Worm (Caenorhabditis elegans) whole organism, L4 larva: Measurements from ENCODE around the gene irld-42.

Experiments used
- F10B5.3 ChIP-seq: sonication (generic microtip); optimal IDR thresholded peaks from 2 replicates; lab custom pipeline; 2016; ENCODE audit warnings: mild to moderate bottlenecking, missing genetic modification characterization, missing compliant biosample characterization
- Y5F2A.4 ChIP-seq: fragments of 200-800 bp; sonication (Bioruptor generic); optimal IDR thresholded peaks from 2 replicates; lab custom pipeline; 2018; ENCODE audit warnings: mild to moderate bottlenecking, missing genetic modification characterization, missing compliant biosample characterization
- Y75B8A.6 ChIP-seq: fragments of 200-800 bp; sonication (Bioruptor generic); IDR thresholded peaks from 2 replicates; pipeline ENCODE4 v1.3.6; 2022; ENCODE audit warnings: missing genetic modification reagents, missing genetic modification characterization, missing compliant biosample characterization
- aha-1 ChIP-seq: fragments of 150-350 bp; peaks from one replicate; lab custom pipeline; 2014; ENCODE audit warnings: missing biosample characterization, missing genetic modification characterization
- ama-1 ChIP-seq: fragments of 150-350 bp; optimal IDR thresholded peaks from 2 replicates; lab custom pipeline; 2014; ENCODE audit warnings: inconsistent platforms, mixed read lengths
- ceh-44 ChIP-seq: fragments of 200-800 bp; sonication (Bioruptor generic); IDR thresholded peaks from 2 replicates; pipeline ENCODE4 v1.3.6; 2022; ENCODE audit warnings: missing genetic modification reagents, missing genetic modification characterization, missing compliant biosample characterization
- daf-16 ChIP-seq, 3 experiments: sonication (generic microtip); optimal IDR thresholded peaks; 2 replicates each; lab custom pipeline; 2016 to 2017; ENCODE audit warnings: missing genetic modification characterization in 3 of 3, missing genetic modification reagents in 3 of 3, mild to moderate bottlenecking in 2 of 3, missing compliant biosample characterization in 2 of 3, missing biosample characterization in 1 of 3, moderate library complexity in 1 of 3
- dmd-6 ChIP-seq: fragments of 200-800 bp; sonication (Bioruptor generic); IDR thresholded peaks from 2 replicates; pipeline ENCODE4 v1.3.6; 2022; ENCODE audit warnings: missing genetic modification reagents, missing genetic modification characterization, missing compliant biosample characterization
- dve-1 ChIP-seq: sonication (generic microtip); optimal IDR thresholded peaks from 2 replicates; lab custom pipeline; 2017; ENCODE audit warnings: antibody characterized with exemption, mild to moderate bottlenecking, missing genetic modification characterization, missing compliant biosample characterization; ENCODE audit not compliant: insufficient read depth
- hlh-11 ChIP-seq: fragments of 200-800 bp; sonication (Bioruptor generic); optimal IDR thresholded peaks from 2 replicates; lab custom pipeline; 2018; ENCODE audit warnings: mild to moderate bottlenecking, missing genetic modification characterization, missing compliant biosample characterization
- hlh-30 ChIP-seq: sonication (generic microtip); optimal IDR thresholded peaks from 2 replicates; lab custom pipeline; 2017; ENCODE audit warnings: antibody characterized with exemption, mild to moderate bottlenecking, missing genetic modification characterization, missing compliant biosample characterization; ENCODE audit not compliant: insufficient read depth
- jun-1 ChIP-seq: fragments of 150-350 bp; optimal IDR thresholded peaks from 2 replicates; lab custom pipeline; 2014; ENCODE audit warnings: missing biosample characterization, missing genetic modification reagents, missing genetic modification characterization
- lin-29 ChIP-seq: fragments of 200-800 bp; sonication (Bioruptor generic); IDR thresholded peaks from 2 replicates; pipeline ENCODE4 v1.3.6; 2022; ENCODE audit warnings: missing genetic modification reagents, missing genetic modification characterization, missing compliant biosample characterization
- lin-38 ChIP-seq: fragments of 200-800 bp; sonication (Bioruptor generic); IDR thresholded peaks from 2 replicates; pipeline ENCODE4 v1.3.6; 2022; ENCODE audit warnings: missing genetic modification reagents, missing genetic modification characterization, missing compliant biosample characterization
- lir-3 ChIP-seq: sonication (generic microtip); optimal IDR thresholded peaks from 2 replicates; lab custom pipeline; 2016; ENCODE audit warnings: mild to moderate bottlenecking, missing genetic modification characterization, missing compliant biosample characterization
- madf-9 ChIP-seq: fragments of 200-800 bp; sonication (Bioruptor generic); conservative IDR thresholded peaks from 2 replicates; pipeline ENCODE4 v1.3.6; 2022; ENCODE audit warnings: missing genetic modification reagents, missing genetic modification characterization, missing compliant biosample characterization
- mep-1 ChIP-seq: fragments of 150-350 bp; sonication (generic microtip); optimal IDR thresholded peaks from 3 replicates; lab custom pipeline; 2014; ENCODE audit warnings: missing biosample characterization, missing genetic modification characterization
- mxl-3 ChIP-seq: fragments of 200-800 bp; sonication (Bioruptor generic); optimal IDR thresholded peaks from 2 replicates; lab custom pipeline; 2018; ENCODE audit warnings: mild to moderate bottlenecking, missing genetic modification characterization, missing compliant biosample characterization
- nhr-10 ChIP-seq: fragments of 150-350 bp; optimal IDR thresholded peaks from 2 replicates; lab custom pipeline; 2014; ENCODE audit warnings: missing biosample characterization, missing genetic modification characterization
- nhr-25 ChIP-seq: sonication (generic microtip); optimal IDR thresholded peaks from 2 replicates; lab custom pipeline; 2017; ENCODE audit warnings: missing genetic modification characterization, mild to moderate bottlenecking, missing compliant biosample characterization, antibody characterized with exemption, moderate library complexity, borderline replicate concordance; ENCODE audit not compliant: insufficient read depth
- nhr-28 ChIP-seq: fragments of 150-350 bp; optimal IDR thresholded peaks from 2 replicates; lab custom pipeline; 2014; ENCODE audit warnings: missing biosample characterization, missing genetic modification characterization
- nhr-48 ChIP-seq: sonication (generic microtip); optimal IDR thresholded peaks from 2 replicates; lab custom pipeline; 2016; ENCODE audit warnings: mild to moderate bottlenecking, missing genetic modification characterization, missing compliant biosample characterization
- nhr-76 ChIP-seq: fragments of 150-350 bp; optimal IDR thresholded peaks from 2 replicates; lab custom pipeline; 2014; ENCODE audit warnings: missing biosample characterization, missing genetic modification characterization
- nhr-77 ChIP-seq: fragments of 150-350 bp; optimal IDR thresholded peaks from 2 replicates; lab custom pipeline; 2014; ENCODE audit warnings: missing biosample characterization, missing genetic modification characterization
- pha-4 ChIP-seq, 2 experiments: fragments of 150-350 bp in 1 of 2; fragments of 200-800 bp in 1 of 2; sonication (Bioruptor generic) in 1 of 2; IDR thresholded peaks in 1 of 2; optimal IDR thresholded peaks in 1 of 2; 2 replicates each; pipeline versions ENCODE4 v1.3.6 to Lab custom; 2014 to 2022; ENCODE audit warnings: missing genetic modification characterization in 2 of 2, missing genetic modification reagents in 2 of 2, missing biosample characterization in 1 of 2, missing compliant biosample characterization in 1 of 2
- php-3 ChIP-seq: fragments of 200-800 bp; sonication (Bioruptor generic); IDR thresholded peaks from 2 replicates; pipeline ENCODE4 v1.3.6; 2022; ENCODE audit warnings: missing genetic modification reagents, missing genetic modification characterization, missing compliant biosample characterization
- saeg-2 ChIP-seq: fragments of 200-800 bp; sonication (Bioruptor generic); IDR thresholded peaks from 2 replicates; pipeline ENCODE4 v1.3.6; 2022; ENCODE audit warnings: missing genetic modification reagents, missing genetic modification characterization, missing compliant biosample characterization
- sdz-12 ChIP-seq: fragments of 200-800 bp; sonication (Bioruptor generic); optimal IDR thresholded peaks from 2 replicates; lab custom pipeline; 2018; ENCODE audit warnings: mild to moderate bottlenecking, missing genetic modification characterization, missing compliant biosample characterization
- set-16 ChIP-seq: fragments of 200-800 bp; sonication (Bioruptor generic); IDR thresholded peaks from 2 replicates; pipeline ENCODE4 v1.3.6; 2022; ENCODE audit warnings: missing genetic modification reagents, missing genetic modification characterization, missing compliant biosample characterization
- snpc-4 ChIP-seq: fragments of 150-350 bp; optimal IDR thresholded peaks from 2 replicates; lab custom pipeline; 2014; ENCODE audit warnings: missing biosample characterization, missing genetic modification characterization
- tag-97 ChIP-seq: fragments of 200-800 bp; sonication (Bioruptor generic); IDR thresholded peaks from 2 replicates; pipeline ENCODE4 v1.3.6; 2022; ENCODE audit warnings: missing genetic modification characterization, missing compliant biosample characterization
- unc-62 ChIP-seq, 3 experiments: fragments of 150-350 bp in 1 of 3; sonication (generic microtip); optimal IDR thresholded peaks in 2 of 3; peaks in 1 of 3; 1 replicate in 1 of 3; 2 replicates in 2 of 3; lab custom pipeline; 2014 to 2017; ENCODE audit warnings: missing biosample characterization in 3 of 3, missing genetic modification characterization in 3 of 3, missing genetic modification reagents in 3 of 3, missing genotype in 1 of 3
- vab-7 ChIP-seq: fragments of 200-800 bp; sonication (Bioruptor generic); IDR thresholded peaks from 2 replicates; pipeline ENCODE4 v1.3.6; 2022; ENCODE audit warnings: missing genetic modification reagents, missing genetic modification characterization, missing compliant biosample characterization
- zfp-2 ChIP-seq: sonication (generic microtip); optimal IDR thresholded peaks from 2 replicates; lab custom pipeline; 2016; ENCODE audit warnings: mild to moderate bottlenecking, missing genetic modification characterization, missing compliant biosample characterization

irld-42 gene

DNA sequence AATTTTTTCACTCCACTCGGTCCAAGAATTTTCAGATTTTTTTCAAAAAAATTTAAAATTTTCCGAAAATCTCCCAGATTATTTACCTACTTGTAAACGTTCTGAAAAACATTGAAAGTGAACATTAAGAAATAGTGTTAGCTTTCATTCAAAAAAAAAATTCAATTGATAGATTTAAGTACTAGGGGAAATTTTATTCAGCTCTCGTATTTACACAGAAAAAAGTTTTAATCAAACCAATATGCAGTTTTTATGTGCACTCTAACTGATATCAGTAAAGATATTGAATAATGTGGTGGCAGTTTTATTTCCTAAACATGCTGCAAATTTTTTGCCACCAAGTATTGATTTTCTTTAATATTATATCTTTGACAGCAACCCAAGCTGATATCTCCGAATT, at the start of gene irld-42:
Gene irld-42, plus strand, starts transcription at position 301 of the 400 bp plus-strand sequence.
- TF ChIP-seq lin-29 = no peak
- TF ChIP-seq php-3 (GFP tag; lab: Robert Waterston, UW) = no peak
- TF ChIP-seq madf-9 = no peak
- TF ChIP-seq nhr-25 (tag; lab: Kevin White, UChicago) = no peak
- no peak for TF ChIP-seq set-16
- no peak for TF ChIP-seq mxl-3 (GFP tag; lab: Kevin White, UChicago)
- no peak for TF ChIP-seq mep-1 (tag; lab: Kevin White, UChicago)

DNA sequence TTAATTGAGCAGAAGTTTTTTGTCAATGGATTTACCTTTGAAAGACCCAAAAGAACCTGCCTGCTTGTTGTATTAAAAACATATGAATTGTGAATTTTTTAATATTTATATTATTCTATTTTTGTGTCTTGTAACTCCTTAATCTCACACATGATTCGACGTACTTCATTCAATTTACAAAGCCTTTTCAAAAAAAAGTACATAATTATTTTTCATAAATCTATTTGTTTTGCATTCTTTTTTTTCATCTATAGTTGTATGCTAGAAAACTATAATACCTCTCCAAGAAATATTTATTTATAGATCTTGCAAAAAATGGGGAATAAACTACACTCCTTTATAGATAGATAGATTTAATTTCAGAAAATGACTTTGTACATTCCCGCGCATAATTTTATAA, 49.6 kb upstream of the irld-42 start, which contains the start of gene nhr-179:
Gene nhr-179, minus strand, starts transcription at position 101 of the 400 bp plus-strand sequence.
- TF ChIP-seq pha-4 (GFP tag; IDR thresholded peaks at IDR 0.05; lab: Robert Waterston, UW) = no peak
- no peak for TF ChIP-seq pha-4 (tag; optimal IDR thresholded peaks at IDR 0.05; lab: Kevin White, UChicago)
- TF ChIP-seq ceh-44 (GFP tag; lab: Robert Waterston, UW) = no peak
- TF ChIP-seq saeg-2 (GFP tag; lab: Robert Waterston, UW) = no peak
- no peak for TF ChIP-seq vab-7

ce11 chrV:1620537-1620936, 47.8 kb upstream of the irld-42 start:
- TF ChIP-seq dve-1 (tag; lab: Kevin White, UChicago) = peak; percentile 20
- TF ChIP-seq jun-1 (tag; lab: Kevin White, UChicago) = no peak
- TF ChIP-seq sdz-12 = no peak
- TF ChIP-seq dmd-6 (GFP tag; lab: Robert Waterston, UW) = peak; percentile 15; the same call in 1 of the 2 replicates
- TF ChIP-seq ama-1 (lab: Kevin White, UChicago) = no peak
- TF ChIP-seq nhr-76 (tag; lab: Kevin White, UChicago) = no peak
- no peak for TF ChIP-seq snpc-4 (tag; lab: Kevin White, UChicago)
- TF ChIP-seq, all 104 proteins: peak for 2

DNA sequence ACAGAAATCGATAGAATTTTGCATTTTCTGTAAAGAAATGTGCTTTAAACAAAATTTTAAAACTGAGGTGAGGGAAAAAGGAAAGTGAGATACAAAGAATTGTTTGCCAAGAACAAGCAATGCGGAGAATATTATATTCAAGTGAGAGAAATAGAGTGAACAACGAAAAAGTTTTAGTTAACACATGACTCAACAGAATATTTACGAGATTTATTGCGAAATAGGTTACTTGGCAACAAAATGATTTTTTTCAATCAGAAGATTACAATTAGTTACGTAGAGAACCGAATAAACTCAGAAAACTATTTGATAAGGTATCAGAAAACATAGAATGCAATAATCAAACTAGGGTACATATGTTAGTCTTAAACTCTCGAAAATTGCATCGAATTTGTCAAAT, 46.8 kb upstream of the irld-42 start, which contains the start of gene nhr-117:
Gene nhr-117, minus strand, starts transcription at position 27 of the 400 bp plus-strand sequence.
- TF ChIP-seq hlh-30 (tag; lab: Kevin White, UChicago) = peak; percentile 48
- no peak for TF ChIP-seq Y75B8A.6
- peak; percentile 25 for TF ChIP-seq nhr-77 (tag; lab: Kevin White, UChicago)
- peak; percentile 29 for TF ChIP-seq hlh-11
- no peak for TF ChIP-seq daf-16 (GFP tag; optimal IDR thresholded peaks at IDR 0.05; lab: Kevin White, UChicago)
- peak; percentile 83 for TF ChIP-seq daf-16 (tag; optimal IDR thresholded peaks at IDR 0.05; lab: Kevin White, UChicago)
- no peak for TF ChIP-seq tag-97
- no peak for TF ChIP-seq lir-3 (tag; lab: Kevin White, UChicago)
- TF ChIP-seq, all 104 proteins: peak for 4

- TF ChIP-seq snpc-4 (tag; lab: Kevin White, UChicago) (no peak), Y5F2A.4 (GFP tag; lab: Kevin White, UChicago) (no peak), lin-38 (GFP tag; lab: Robert Waterston, UW) (no peak), nhr-10 (no peak), zfp-2 (tag; lab: Kevin White, UChicago) (no peak), aha-1 (peak; percentile 94)
- TF ChIP-seq, all 104 proteins: peak for 1
Measured at ce11 chrV:1623429-1623828, 44.9 kb upstream of the irld-42 start.

- peak; percentile 16 for TF ChIP-seq nhr-28 (tag; lab: Kevin White, UChicago)
- peak; percentile 33 for TF ChIP-seq dve-1 (tag; lab: Kevin White, UChicago)
- no peak for TF ChIP-seq nhr-48
- TF ChIP-seq daf-16 (GFP tag; optimal IDR thresholded peaks at IDR 0.05; lab: Kevin White, UChicago) = no peak
- peak; percentile 47 for TF ChIP-seq daf-16 (tag; optimal IDR thresholded peaks at IDR 0.05; lab: Kevin White, UChicago)
- peak in 1 of 2 experiments; percentile 46 for TF ChIP-seq unc-62 (GFP tag; optimal IDR thresholded peaks at IDR 0.05 in 1 of 2; lab: Kevin White, UChicago)
- TF ChIP-seq unc-62 (tag; optimal IDR thresholded peaks at IDR 0.05; lab: Kevin White, UChicago) = no peak
- TF ChIP-seq F10B5.3 (tag; lab: Kevin White, UChicago) = no peak
- no peak for TF ChIP-seq nhr-77 (tag; lab: Kevin White, UChicago)
Measured at ce11 chrV:1624340-1624739, 44.0 kb upstream of the irld-42 start, which contains the start of gene nhr-110. nhr-110 (minus strand) TSS chrV:1624440.
